Comparison of ENCODE assay signal across 3 worm cellular contexts in genomic region chrIV:396373-396772, ce11.
A peak's percentile ranks its signal among the peaks of the same experiment; 100 is the strongest.
TF ChIP-seq lines count a peak whose summit lies in the region.

Gene rrp-8 (plus strand): TSS chrIV:396545.

TF ChIP-seq in whole organism, L1 larva, 84 proteins besides CTCF, POLR2A, EP300 and RAD21 (continues in another document):
- peak in 1 of 2 experiments; percentile 20 for TF ChIP-seq lsy-2 (tag; optimal IDR thresholded peaks at IDR 0.05; lab: Kevin White, UChicago)
- no peak for TF ChIP-seq dsc-1 (tag; optimal IDR thresholded peaks at IDR 0.05; lab: Kevin White, UChicago)
- no peak for TF ChIP-seq lin-13 (GFP tag; optimal IDR thresholded peaks at IDR 0.05; lab: Kevin White, UChicago)
- no peak for TF ChIP-seq snu-23 (GFP tag; optimal IDR thresholded peaks at IDR 0.05; lab: Kevin White, UChicago)
- TF ChIP-seq C34B4.2 (tag; optimal IDR thresholded peaks at IDR 0.05; lab: Kevin White, UChicago), result no peak
- no peak for TF ChIP-seq mef-2 (tag; optimal IDR thresholded peaks at IDR 0.05; lab: Kevin White, UChicago)
- TF ChIP-seq ama-1 (optimal IDR thresholded peaks at IDR 0.05; lab: Kevin White, UChicago), result peak; percentile 3
- TF ChIP-seq C16A3.4 (tag; optimal IDR thresholded peaks at IDR 0.05; lab: Kevin White, UChicago), result no peak
- TF ChIP-seq lir-3 (tag; optimal IDR thresholded peaks at IDR 0.05; lab: Kevin White, UChicago; ENCODE audit: poor library complexity), result no peak
- no peak for TF ChIP-seq sox-4 (tag; optimal IDR thresholded peaks at IDR 0.05; lab: Kevin White, UChicago)
- TF ChIP-seq nhr-85 (tag; lab: Kevin White, UChicago), result peak; percentile 36
- no peak for TF ChIP-seq ztf-11 (tag; optimal IDR thresholded peaks at IDR 0.05; lab: Kevin White, UChicago)
- TF ChIP-seq ceh-88 (GFP tag; IDR thresholded peaks at IDR 0.05; lab: Robert Waterston, UW), result no peak
- TF ChIP-seq mab-9 (GFP tag; IDR thresholded peaks at IDR 0.05; lab: Robert Waterston, UW), result no peak
- TF ChIP-seq lin-15B (tag; optimal IDR thresholded peaks at IDR 0.05; lab: Kevin White, UChicago), result no peak
- TF ChIP-seq nhr-28 (tag; optimal IDR thresholded peaks at IDR 0.05; lab: Kevin White, UChicago), result no peak
- no peak for TF ChIP-seq elt-2 (tag; optimal IDR thresholded peaks at IDR 0.05; lab: Kevin White, UChicago)
- TF ChIP-seq F16B12.6 (tag; optimal IDR thresholded peaks at IDR 0.05; lab: Kevin White, UChicago), result no peak
- TF ChIP-seq unc-62 (GFP tag; optimal IDR thresholded peaks at IDR 0.05; lab: Kevin White, UChicago), result no peak
- TF ChIP-seq egl-27 (tag; optimal IDR thresholded peaks at IDR 0.05; lab: Kevin White, UChicago), result no peak
- no peak for TF ChIP-seq C04F5.9 (tag; optimal IDR thresholded peaks at IDR 0.05; lab: Kevin White, UChicago)
- no peak for TF ChIP-seq egl-13 (tag; optimal IDR thresholded peaks at IDR 0.05; lab: Kevin White, UChicago)
- TF ChIP-seq ceh-90 (tag; optimal IDR thresholded peaks at IDR 0.05; lab: Kevin White, UChicago), result no peak
- TF ChIP-seq ces-1 (GFP tag; optimal IDR thresholded peaks at IDR 0.05; lab: Kevin White, UChicago), result no peak
- TF ChIP-seq mep-1 (tag; optimal IDR thresholded peaks at IDR 0.05; lab: Kevin White, UChicago), result no peak
- no peak for TF ChIP-seq vab-15 (tag; optimal IDR thresholded peaks at IDR 0.05; lab: Kevin White, UChicago)
- no peak for TF ChIP-seq ceh-8 (GFP tag; optimal IDR thresholded peaks at IDR 0.05; lab: Kevin White, UChicago)
- no peak for TF ChIP-seq nhr-11 (tag; optimal IDR thresholded peaks at IDR 0.05; lab: Kevin White, UChicago)
- no peak for TF ChIP-seq sup-37 (GFP tag; optimal IDR thresholded peaks at IDR 0.05; lab: Kevin White, UChicago)
- TF ChIP-seq zip-4 (GFP tag; optimal IDR thresholded peaks at IDR 0.05; lab: Kevin White, UChicago), result no peak
- TF ChIP-seq nhr-47 (tag; optimal IDR thresholded peaks at IDR 0.05; lab: Kevin White, UChicago), result peak; percentile 3
- TF ChIP-seq aly-2 (tag; optimal IDR thresholded peaks at IDR 0.05; lab: Kevin White, UChicago), result peak; percentile 73
- TF ChIP-seq nhr-19 (GFP tag; conservative IDR thresholded peaks at IDR 0.05; lab: Robert Waterston, UW), result no peak

TF ChIP-seq in whole organism, L4 larva, 104 proteins besides CTCF, POLR2A, EP300 and RAD21:
- TF ChIP-seq fos-1 (tag; optimal IDR thresholded peaks at IDR 0.05; lab: Kevin White, UChicago), result no peak
- no peak for TF ChIP-seq nhr-237 (tag; optimal IDR thresholded peaks at IDR 0.05; lab: Kevin White, UChicago)
- peak; percentile 69 for TF ChIP-seq aha-1 (tag; lab: Kevin White, UChicago)
- no peak for TF ChIP-seq aly-2 (tag; optimal IDR thresholded peaks at IDR 0.05; lab: Kevin White, UChicago)
- TF ChIP-seq hlh-30 (tag; optimal IDR thresholded peaks at IDR 0.05; lab: Kevin White, UChicago; ENCODE audit: insufficient read depth), result no peak
- peak; percentile 1 for TF ChIP-seq ama-1 (optimal IDR thresholded peaks at IDR 0.05; lab: Kevin White, UChicago)
- peak; percentile 49 for TF ChIP-seq lin-38 (GFP tag; IDR thresholded peaks at IDR 0.05; lab: Robert Waterston, UW)
- TF ChIP-seq pha-4 (GFP tag; IDR thresholded peaks at IDR 0.05; lab: Robert Waterston, UW), result peak; percentile 37; the same call in 1 of the 2 replicates
- no peak for TF ChIP-seq pha-4 (tag; optimal IDR thresholded peaks at IDR 0.05; lab: Kevin White, UChicago)
- TF ChIP-seq lsy-2 (tag; optimal IDR thresholded peaks at IDR 0.05; lab: Kevin White, UChicago), result peak in 1 of 2 experiments; percentile 43
- no peak for TF ChIP-seq tra-1 (GFP tag; IDR thresholded peaks at IDR 0.05; lab: Robert Waterston, UW)
- TF ChIP-seq ceh-20 (GFP tag; IDR thresholded peaks at IDR 0.05; lab: Robert Waterston, UW), result no peak
- no peak for TF ChIP-seq duxl-1 (tag; optimal IDR thresholded peaks at IDR 0.05; lab: Kevin White, UChicago; ENCODE audit: poor library complexity)
- TF ChIP-seq nhr-42 (GFP tag; IDR thresholded peaks at IDR 0.05; lab: Robert Waterston, UW), result 0 out of 2 replicates have a peak, but pooled peaks have one; percentile 43
- 0 out of 2 replicates have a peak, but pooled peaks have one; percentile 36 for TF ChIP-seq zfp-3 (GFP tag; conservative IDR thresholded peaks at IDR 0.05; lab: Robert Waterston, UW)
- TF ChIP-seq attf-4 (tag; optimal IDR thresholded peaks at IDR 0.05; lab: Kevin White, UChicago), result no peak
- TF ChIP-seq unc-62 (GFP tag; optimal IDR thresholded peaks at IDR 0.05 in 1 of 2; lab: Kevin White, UChicago), result no peak
- no peak for TF ChIP-seq unc-62 (tag; optimal IDR thresholded peaks at IDR 0.05; lab: Kevin White, UChicago)
- TF ChIP-seq arid-1 (GFP tag; conservative IDR thresholded peaks at IDR 0.05; lab: Robert Waterston, UW), result peak; percentile 25; the same call in 1 of the 2 replicates
- TF ChIP-seq lin-15B (tag; optimal IDR thresholded peaks at IDR 0.05; lab: Kevin White, UChicago), result peak; percentile 5
- 0 out of 4 replicates have a peak, but pooled peaks of 1 of the 2 experiments have one; percentile 30 for TF ChIP-seq madf-5 (GFP tag; IDR thresholded peaks at IDR 0.05; lab: Robert Waterston, UW)
- no peak for TF ChIP-seq mdt-29 (GFP tag; IDR thresholded peaks at IDR 0.05; lab: Robert Waterston, UW)

TF ChIP-seq in whole organism, young adult, 124 proteins besides CTCF, POLR2A, EP300 and RAD21 (continues in another document):
- TF ChIP-seq ceh-27 (GFP tag; optimal IDR thresholded peaks at IDR 0.05; lab: Kevin White, UChicago) (no peak), attf-6 (GFP tag; IDR thresholded peaks at IDR 0.05; lab: Robert Waterston, UW) (no peak), hmg-20 (GFP tag; IDR thresholded peaks at IDR 0.05; lab: Robert Waterston, UW) (no peak), hlh-26 (GFP tag; conservative IDR thresholded peaks at IDR 0.05; lab: Robert Waterston, UW) (no peak), let-607 (tag; optimal IDR thresholded peaks at IDR 0.05; lab: Kevin White, UChicago) (no peak), lin-40 (tag; optimal IDR thresholded peaks at IDR 0.05; lab: Kevin White, UChicago) (no peak), ztf-18 (tag; optimal IDR thresholded peaks at IDR 0.05; lab: Kevin White, UChicago) (no peak), gei-17 (GFP tag; optimal IDR thresholded peaks at IDR 0.05; lab: Kevin White, UChicago) (no peak), ama-1 (optimal IDR thresholded peaks at IDR 0.05; lab: Kevin White, UChicago) (no peak), ama-1 (GFP tag; optimal IDR thresholded peaks at IDR 0.05; lab: Kevin White, UChicago) (no peak), D2030.7 (GFP tag; IDR thresholded peaks at IDR 0.05; lab: Robert Waterston, UW) (no peak), nhr-80 (tag; optimal IDR thresholded peaks at IDR 0.05; lab: Kevin White, UChicago) (no peak), ztf-6 (GFP tag; IDR thresholded peaks at IDR 0.05; lab: Robert Waterston, UW) (no peak), ceh-79 (tag; optimal IDR thresholded peaks at IDR 0.05; lab: Kevin White, UChicago) (no peak), zim-3 (tag; optimal IDR thresholded peaks at IDR 0.05; lab: Kevin White, UChicago) (no peak), aptf-3 (GFP tag; IDR thresholded peaks at IDR 0.05; lab: Robert Waterston, UW) (no peak), lag-1 (GFP tag; IDR thresholded peaks at IDR 0.05; lab: Robert Waterston, UW) (no peak), hrde-1 (tag; optimal IDR thresholded peaks at IDR 0.05; lab: Kevin White, UChicago; ENCODE audit: borderline replicate concordance) (peak; percentile 66), pbrm-1 (GFP tag; IDR thresholded peaks at IDR 0.05; lab: Robert Waterston, UW) (no peak), aptf-2 (GFP tag; conservative IDR thresholded peaks at IDR 0.05; lab: Robert Waterston, UW) (no peak), F55B11.4 (tag; optimal IDR thresholded peaks at IDR 0.05; lab: Kevin White, UChicago; ENCODE audit: borderline replicate concordance, insufficient read depth) (no peak), snpc-3.4 (tag; optimal IDR thresholded peaks at IDR 0.05; lab: Kevin White, UChicago) (peak; percentile 57), repo-1 (tag; optimal IDR thresholded peaks at IDR 0.05; lab: Kevin White, UChicago) (peak; percentile 26), F57C9.4 (tag; optimal IDR thresholded peaks at IDR 0.05; lab: Kevin White, UChicago) (no peak), Y79H2A.3 (GFP tag; conservative IDR thresholded peaks at IDR 0.05; lab: Robert Waterston, UW) (no peak), hsf-1 (GFP tag; IDR thresholded peaks at IDR 0.05; lab: Robert Waterston, UW) (no peak), nhr-179 (tag; optimal IDR thresholded peaks at IDR 0.05; lab: Kevin White, UChicago) (no peak), mxl-1 (tag; optimal IDR thresholded peaks at IDR 0.05; lab: Kevin White, UChicago) (no peak), T26A5.8 (tag; optimal IDR thresholded peaks at IDR 0.05; lab: Kevin White, UChicago) (no peak), lin-35 (GFP tag; optimal IDR thresholded peaks at IDR 0.05; lab: Kevin White, UChicago) (peak in 1 of 3 experiments; percentile 32), nfya-1 (tag; optimal IDR thresholded peaks at IDR 0.05; lab: Kevin White, UChicago; ENCODE audit: borderline replicate concordance, insufficient read depth) (no peak), ztf-26 (tag; optimal IDR thresholded peaks at IDR 0.05; lab: Kevin White, UChicago) (no peak), ekl-4 (GFP tag; IDR thresholded peaks at IDR 0.05; lab: Robert Waterston, UW) (peak; percentile 61; the same call in 1 of the 2 replicates), fkh-3 (tag; optimal IDR thresholded peaks at IDR 0.05; lab: Kevin White, UChicago) (no peak), ztf-22 (GFP tag; optimal IDR thresholded peaks at IDR 0.05; lab: Kevin White, UChicago) (no peak), dpff-1 (tag; optimal IDR thresholded peaks at IDR 0.05; lab: Kevin White, UChicago) (peak; percentile 31), B0019.2 (GFP tag; conservative IDR thresholded peaks at IDR 0.05; lab: Robert Waterston, UW) (no peak), die-1 (tag; optimal IDR thresholded peaks at IDR 0.05; lab: Kevin White, UChicago) (no peak), lin-54 (GFP tag; optimal IDR thresholded peaks at IDR 0.05; lab: Kevin White, UChicago) (peak; percentile 16), tbx-9 (tag; optimal IDR thresholded peaks at IDR 0.05; lab: Kevin White, UChicago; ENCODE audit: borderline replicate concordance) (peak; percentile 3), F33H1.4 (GFP tag; IDR thresholded peaks at IDR 0.05; lab: Robert Waterston, UW) (no peak), snpc-1.1 (tag; optimal IDR thresholded peaks at IDR 0.05; lab: Kevin White, UChicago; ENCODE audit: insufficient read depth) (peak; percentile 51), nfya-2 (GFP tag; IDR thresholded peaks at IDR 0.05; lab: Robert Waterston, UW) (no peak), unc-130 (GFP tag; optimal IDR thresholded peaks at IDR 0.05; lab: Kevin White, UChicago) (no peak), egrh-3 (GFP tag; IDR thresholded peaks at IDR 0.05; lab: Robert Waterston, UW) (no peak), unc-62 (GFP tag; optimal IDR thresholded peaks at IDR 0.05; lab: Kevin White, UChicago) (no peak), F10E7.11 (tag; optimal IDR thresholded peaks at IDR 0.05; lab: Kevin White, UChicago) (no peak)
